Worm (Caenorhabditis elegans): ENCODE results near the gene cyn-3.

The cyn-3 gene

DNA sequence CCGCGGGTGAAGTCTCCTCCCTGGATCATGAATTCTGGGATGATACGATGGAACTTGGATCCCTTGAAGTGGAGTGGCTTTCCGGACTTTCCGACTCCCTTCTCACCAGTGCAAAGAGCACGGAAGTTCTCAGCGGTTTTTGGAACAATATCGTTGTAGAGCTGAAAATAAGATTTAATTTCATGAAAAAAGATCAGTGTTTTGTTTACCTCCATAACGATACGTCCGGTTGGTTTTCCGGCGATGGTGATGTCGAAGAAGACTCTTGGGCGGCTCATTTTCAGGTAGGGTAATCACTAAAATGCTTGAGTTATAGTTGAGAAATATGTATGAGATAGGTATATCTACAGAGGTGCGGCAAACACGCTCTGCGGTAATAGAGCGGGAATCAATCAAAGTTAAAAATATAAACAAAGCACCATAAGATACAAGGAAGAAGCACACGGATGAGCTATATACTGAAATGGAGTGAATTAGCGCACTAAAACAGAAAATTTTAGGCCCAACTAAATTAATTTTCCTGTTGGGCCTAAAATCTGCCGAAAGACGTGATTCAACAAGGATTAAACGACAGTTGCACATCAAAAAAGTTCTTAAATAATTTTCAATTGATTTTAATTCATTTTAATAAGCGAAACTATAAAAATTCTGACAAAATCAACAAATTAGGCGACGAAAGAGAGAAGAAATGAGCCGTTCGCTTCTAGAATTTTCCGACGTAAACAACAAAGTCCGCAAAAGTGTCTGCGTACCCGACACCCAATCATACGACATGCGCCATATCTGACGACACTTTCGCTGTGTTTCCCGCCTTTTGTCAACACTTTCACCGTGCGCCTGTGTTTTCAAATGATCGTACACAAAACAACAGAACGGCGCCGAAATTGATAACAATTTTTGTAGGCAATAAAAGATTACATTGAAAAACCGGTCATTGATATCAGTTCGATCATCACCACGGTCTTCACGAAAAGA lies 2.4 kb upstream of the cyn-3 start, which contains the start of the genes cyn-7 and bath-36 (continued):
- TF ChIP-seq zip-4 (GFP tag; optimal IDR thresholded peaks at IDR 0.05) (peak; percentile 42), ceh-88 (GFP tag; IDR thresholded peaks at IDR 0.05) (peak; percentile 20; the same call in 1 of the 2 replicates), nhr-12 (tag; optimal IDR thresholded peaks at IDR 0.05) (no peak), hpl-2 (GFP tag; optimal IDR thresholded peaks at IDR 0.05) (no peak), unc-98 (GFP tag; IDR thresholded peaks at IDR 0.05) (no peak), mep-1 (tag; optimal IDR thresholded peaks at IDR 0.05) (peak; percentile 85), snpc-4 (tag; optimal IDR thresholded peaks at IDR 0.05) (peak; percentile 40), tbx-2 (tag; optimal IDR thresholded peaks at IDR 0.05) (peak; percentile 83), lin-15B (tag; optimal IDR thresholded peaks at IDR 0.05) (peak; percentile 58), zag-1 (tag; optimal IDR thresholded peaks at IDR 0.05) (no peak), snu-23 (GFP tag; optimal IDR thresholded peaks at IDR 0.05) (peak; percentile 94), fkh-10 (GFP tag; optimal IDR thresholded peaks at IDR 0.05) (no peak), tlp-1 (tag; optimal IDR thresholded peaks at IDR 0.05) (no peak), lin-39 (tag; optimal IDR thresholded peaks at IDR 0.05) (peak; percentile 55), ceh-82 (tag; optimal IDR thresholded peaks at IDR 0.05) (peak; percentile 58 to 76 (median 71)), ces-1 (GFP tag; optimal IDR thresholded peaks at IDR 0.05) (no peak), aly-2 (tag; optimal IDR thresholded peaks at IDR 0.05) (no peak), sox-4 (tag; optimal IDR thresholded peaks at IDR 0.05) (peak; percentile 30), mef-2 (tag; optimal IDR thresholded peaks at IDR 0.05) (peak; percentile 1), ceh-8 (GFP tag; optimal IDR thresholded peaks at IDR 0.05) (no peak), C04F5.9 (tag; optimal IDR thresholded peaks at IDR 0.05) (peak; percentile 21), dsc-1 (tag; optimal IDR thresholded peaks at IDR 0.05) (peak; percentile 77), efl-1 (optimal IDR thresholded peaks at IDR 0.05) (peak; percentile 75 to 84), efl-1 (GFP tag; optimal IDR thresholded peaks at IDR 0.05 in 1 of 2) (peak; percentile 82 to 98), nhr-11 (tag; optimal IDR thresholded peaks at IDR 0.05) (peak; percentile 31), swsn-7 (tag; optimal IDR thresholded peaks at IDR 0.05) (peak; percentile 90), nhr-77 (tag; optimal IDR thresholded peaks at IDR 0.05) (no peak), elt-2 (tag; optimal IDR thresholded peaks at IDR 0.05) (peak; percentile 74), alr-1 (tag; optimal IDR thresholded peaks at IDR 0.05; ENCODE audit: borderline replicate concordance) (no peak), Y116A8C.19 (tag; optimal IDR thresholded peaks at IDR 0.05; ENCODE audit: borderline replicate concordance) (no peak), unc-86 (tag; optimal IDR thresholded peaks at IDR 0.05) (peak; percentile 63), aha-1 (tag; optimal IDR thresholded peaks at IDR 0.05) (no peak), irx-1 (tag; optimal IDR thresholded peaks at IDR 0.05) (peak; percentile 69), vab-15 (tag; optimal IDR thresholded peaks at IDR 0.05) (no peak), ztf-4 (tag; optimal IDR thresholded peaks at IDR 0.05) (peak; percentile 30), unc-30 (tag; optimal IDR thresholded peaks at IDR 0.05) (no peak), lin-35 (GFP tag; optimal IDR thresholded peaks at IDR 0.05) (peak; percentile 83 to 84), grh-1 (GFP tag; IDR thresholded peaks at IDR 0.05) (peak; percentile 69), jun-1 (tag; optimal IDR thresholded peaks at IDR 0.05) (peak; percentile 75), lin-13 (GFP tag; optimal IDR thresholded peaks at IDR 0.05) (peak; percentile 7), nhr-237 (tag; optimal IDR thresholded peaks at IDR 0.05) (no peak), mdl-1 (tag; optimal IDR thresholded peaks at IDR 0.05) (peak in 1 of 2 experiments; percentile 71), nhr-76 (tag; optimal IDR thresholded peaks at IDR 0.05) (no peak), hlh-17 (GFP tag; optimal IDR thresholded peaks at IDR 0.05; ENCODE audit: borderline replicate concordance) (no peak), ztf-11 (tag; optimal IDR thresholded peaks at IDR 0.05) (peak in 1 of 2 experiments; percentile 44), pqm-1 (tag; optimal IDR thresholded peaks at IDR 0.05) (no peak), nhr-85 (tag) (peak; percentile 93), rnt-1 (tag; optimal IDR thresholded peaks at IDR 0.05) (peak; percentile 70), ceh-63 (GFP tag; optimal IDR thresholded peaks at IDR 0.05) (no peak), nhr-19 (GFP tag; conservative IDR thresholded peaks at IDR 0.05) (peak; percentile 87), nhr-20 (tag; optimal IDR thresholded peaks at IDR 0.05) (peak; percentile 92), lsy-2 (tag; optimal IDR thresholded peaks at IDR 0.05) (peak; percentile 76 to 81)
